Fruit fly (Drosophila melanogaster) whole organism, embryonic: Measurements from ENCODE around the gene bsk.

Experiments
- ATbp ChIP-seq: fragments of 200-800 bp; sonication (Bioruptor generic); optimal IDR thresholded peaks from 2 replicates; lab custom pipeline; 2017; ENCODE audit warnings: missing biosample characterization, mild to moderate bottlenecking, missing genetic modification characterization, missing genetic modification reagents
- Asciz ChIP-seq: fragments of 200-800 bp; sonication (Bioruptor generic); optimal IDR thresholded peaks from 2 replicates; lab custom pipeline; 2017; ENCODE audit warnings: missing biosample characterization, mild to moderate bottlenecking, missing genetic modification characterization, missing genetic modification reagents
- B-H2 ChIP-seq: fragments of 200-800 bp; sonication (Bioruptor generic); optimal IDR thresholded peaks from 2 replicates; lab custom pipeline; 2018; ENCODE audit warnings: missing biosample characterization, mild to moderate bottlenecking, missing genetic modification characterization
- CG11560 ChIP-seq: fragments of 200-800 bp; sonication (Bioruptor generic); IDR thresholded peaks from 3 replicates; pipeline ENCODE4 v1.3.6; 2022; ENCODE audit warnings: missing biosample characterization, missing genetic modification characterization
- CG12659 ChIP-seq: fragments of 200-800 bp; sonication (Bioruptor generic); optimal IDR thresholded peaks from 3 replicates; lab custom pipeline; 2017; ENCODE audit warnings: mild to moderate bottlenecking, missing biosample characterization, missing genetic modification reagents, missing genetic modification characterization
- CG17385 ChIP-seq: fragments of 200-800 bp; sonication (Bioruptor generic); optimal IDR thresholded peaks from 3 replicates; lab custom pipeline; 2018; ENCODE audit warnings: missing biosample characterization, mild to moderate bottlenecking, missing genetic modification characterization
- CG18599 ChIP-seq: fragments of 200-800 bp; sonication (Bioruptor generic); optimal IDR thresholded peaks from 3 replicates; lab custom pipeline; 2017; ENCODE audit warnings: missing biosample characterization, missing genetic modification characterization, mild to moderate bottlenecking, moderate library complexity, missing genetic modification reagents
- CG30020 ChIP-seq: fragments of 200-800 bp; optimal IDR thresholded peaks from 2 replicates; lab custom pipeline; 2019; ENCODE audit warnings: missing biosample characterization, mild to moderate bottlenecking, missing genetic modification characterization, moderate library complexity
- CG3281 ChIP-seq: fragments of 200-800 bp; sonication (Bioruptor generic); optimal IDR thresholded peaks from 3 replicates; lab custom pipeline; 2017; ENCODE audit warnings: missing biosample characterization, mild to moderate bottlenecking, missing genetic modification characterization
- CG4424 ChIP-seq: fragments of 200-800 bp; sonication (Bioruptor generic); optimal IDR thresholded peaks from 3 replicates; lab custom pipeline; 2016; ENCODE audit warnings: missing biosample characterization, missing genetic modification characterization
- CG5953 ChIP-seq: fragments of 200-800 bp; sonication (Bioruptor generic); IDR thresholded peaks from 2 replicates; pipeline ENCODE4 v1.3.6; 2022; ENCODE audit warnings: missing biosample characterization, missing genetic modification characterization
- CG6254 ChIP-seq: fragments of 200-800 bp; sonication (Bioruptor generic); optimal IDR thresholded peaks from 3 replicates; lab custom pipeline; 2017; ENCODE audit warnings: mild to moderate bottlenecking, missing biosample characterization, missing genetic modification reagents, missing genetic modification characterization
- CG7839 ChIP-seq: fragments of 200-800 bp; sonication (Bioruptor generic); optimal IDR thresholded peaks from 3 replicates; lab custom pipeline; 2018; ENCODE audit warnings: missing biosample characterization, mild to moderate bottlenecking, missing genetic modification characterization, moderate library complexity
- CG8478 ChIP-seq: fragments of >200 bp; optimal IDR thresholded peaks from 2 replicates; lab custom pipeline; 2018
- CG9437 ChIP-seq: fragments of 200-800 bp; sonication (Bioruptor generic); optimal IDR thresholded peaks from 2 replicates; lab custom pipeline; 2018; ENCODE audit warnings: missing biosample characterization, mild to moderate bottlenecking, missing genetic modification characterization
- Chrac-16 ChIP-seq: fragments of 200-800 bp; sonication (Bioruptor generic); optimal IDR thresholded peaks from 3 replicates; lab custom pipeline; 2016; ENCODE audit warnings: missing biosample characterization, missing genetic modification characterization
- CoRest ChIP-seq: fragments of 200-800 bp; sonication (Bioruptor generic); optimal IDR thresholded peaks from 3 replicates; lab custom pipeline; 2018; ENCODE audit warnings: missing biosample characterization, mild to moderate bottlenecking, missing genetic modification characterization, moderate library complexity
- Doc2 ChIP-seq: fragments of 200-800 bp; sonication (Bioruptor generic); IDR thresholded peaks from 2 replicates; pipeline ENCODE4 v1.3.6; 2022; ENCODE audit warnings: missing biosample characterization, missing genetic modification characterization
- E2f1 ChIP-seq: fragments of 200-800 bp; sonication (Bioruptor generic); IDR thresholded peaks from 2 replicates; pipeline ENCODE4 v1.3.6; 2022; ENCODE audit warnings: missing biosample characterization, missing genetic modification characterization
- Gsc ChIP-seq: fragments of 200-800 bp; sonication (Bioruptor generic); IDR thresholded peaks from 2 replicates; pipeline ENCODE4 v1.3.6; 2022; ENCODE audit warnings: missing biosample characterization, missing genetic modification characterization
- HmgD ChIP-seq: fragments of 200-800 bp; sonication (Bioruptor generic); optimal IDR thresholded peaks from 3 replicates; lab custom pipeline; 2016; ENCODE audit warnings: missing biosample characterization, missing genetic modification characterization
- Hr39 ChIP-seq: fragments of >200 bp; optimal IDR thresholded peaks from 2 replicates; lab custom pipeline; 2017
- Mrtf ChIP-seq: fragments of 200-800 bp; sonication (Bioruptor generic); IDR thresholded peaks from 3 replicates; pipeline ENCODE4 v1.3.6; 2022; ENCODE audit warnings: missing biosample characterization, missing genetic modification characterization
- Oaz ChIP-seq: fragments of 200-800 bp; sonication (Bioruptor generic); IDR thresholded peaks from 2 replicates; pipeline ENCODE4 v1.3.6; 2022; ENCODE audit warnings: missing biosample characterization, missing genetic modification characterization
- Opbp ChIP-seq: fragments of 200-800 bp; sonication (Bioruptor generic); IDR thresholded peaks from 3 replicates; pipeline ENCODE4 v1.3.6; 2022; ENCODE audit warnings: missing biosample characterization, missing genetic modification characterization; ENCODE audit not compliant: partially characterized antibody
- Sox102F ChIP-seq: fragments of 200-800 bp; sonication (Bioruptor generic); optimal IDR thresholded peaks from 2 replicates; lab custom pipeline; 2018; ENCODE audit warnings: missing biosample characterization, mild to moderate bottlenecking, missing genetic modification characterization, moderate library complexity
- TFAM ChIP-seq: fragments of 200-800 bp; sonication (Bioruptor generic); optimal IDR thresholded peaks from 2 replicates; lab custom pipeline; 2017; ENCODE audit warnings: missing biosample characterization, missing genetic modification characterization, inconsistent platforms
- Vsx1 ChIP-seq: fragments of 200-800 bp; sonication (Bioruptor generic); optimal IDR thresholded peaks from 2 replicates; lab custom pipeline; 2017; ENCODE audit warnings: missing biosample characterization, mild to moderate bottlenecking, missing genetic modification characterization, missing genetic modification reagents
- chif ChIP-seq, 2 experiments: fragments of 200-800 bp; sonication (Bioruptor generic); optimal IDR thresholded peaks; 3 replicates each; lab custom pipeline; 2016; ENCODE audit warnings: missing biosample characterization in 2 of 2, missing genetic modification characterization in 2 of 2
- chm ChIP-seq: fragments of 200-800 bp; sonication (Bioruptor generic); IDR thresholded peaks from 2 replicates; pipeline ENCODE4 v1.3.6; 2022; ENCODE audit warnings: missing biosample characterization, missing genetic modification characterization
- croc ChIP-seq: fragments of 200-800 bp; sonication (Bioruptor generic); conservative IDR thresholded peaks from 3 replicates; pipeline ENCODE4 v1.3.6; 2022; ENCODE audit warnings: missing biosample characterization, missing genetic modification characterization
- dati ChIP-seq: fragments of 200-800 bp; sonication (Bioruptor generic); IDR thresholded peaks from 2 replicates; pipeline ENCODE4 v1.3.6; 2022; ENCODE audit warnings: missing biosample characterization, missing genetic modification characterization
- exex ChIP-seq: fragments of 200-800 bp; sonication (Bioruptor generic); optimal IDR thresholded peaks from 4 replicates; lab custom pipeline; 2018; ENCODE audit warnings: missing biosample characterization, mild to moderate bottlenecking, missing genetic modification characterization, moderate library complexity
- fd102C ChIP-seq: fragments of 200-800 bp; sonication (Bioruptor generic); optimal IDR thresholded peaks from 2 replicates; lab custom pipeline; 2018; ENCODE audit warnings: missing biosample characterization, mild to moderate bottlenecking, missing genetic modification characterization, moderate library complexity
- fd64A ChIP-seq: fragments of 200-800 bp; sonication (Bioruptor generic); optimal IDR thresholded peaks from 3 replicates; lab custom pipeline; 2018; ENCODE audit warnings: missing biosample characterization, mild to moderate bottlenecking, missing genetic modification characterization
- ftz-f1 ChIP-seq: fragments of 200-800 bp; sonication (Bioruptor generic); optimal IDR thresholded peaks from 2 replicates; lab custom pipeline; 2016; ENCODE audit warnings: missing biosample characterization, missing genetic modification characterization
- gcm2 ChIP-seq: fragments of 200-800 bp; sonication (Bioruptor generic); optimal IDR thresholded peaks from 2 replicates; lab custom pipeline; 2016; ENCODE audit warnings: missing biosample characterization, missing genetic modification characterization
- gem ChIP-seq: fragments of 200-800 bp; sonication (Bioruptor generic); optimal IDR thresholded peaks from 2 replicates; lab custom pipeline; 2019; ENCODE audit warnings: missing biosample characterization, mild to moderate bottlenecking, missing genetic modification characterization, moderate library complexity
- gro ChIP-seq: fragments of 200-800 bp; sonication (Bioruptor generic); optimal IDR thresholded peaks from 2 replicates; lab custom pipeline; 2016; ENCODE audit warnings: missing biosample characterization, missing genetic modification characterization
- gsb-n ChIP-seq: fragments of 200-800 bp; sonication (Bioruptor generic); optimal IDR thresholded peaks from 3 replicates; lab custom pipeline; 2018; ENCODE audit warnings: missing biosample characterization, mild to moderate bottlenecking, missing genetic modification characterization
- kay ChIP-seq: fragments of 200-800 bp; sonication (Bioruptor generic); optimal IDR thresholded peaks from 2 replicates; lab custom pipeline; 2016; ENCODE audit warnings: missing biosample characterization, missing genetic modification characterization
- maf-S ChIP-seq: fragments of 200-800 bp; sonication (Bioruptor generic); optimal IDR thresholded peaks from 2 replicates; lab custom pipeline; 2016; ENCODE audit warnings: missing biosample characterization, missing genetic modification characterization
- otp ChIP-seq: fragments of 200-800 bp; sonication (Bioruptor generic); IDR thresholded peaks from 3 replicates; pipeline ENCODE4, ENCODE4 v1.3.6; 2022; ENCODE audit warnings: missing biosample characterization, missing genetic modification characterization
- pfk ChIP-seq: fragments of 200-800 bp; sonication (Bioruptor generic); optimal IDR thresholded peaks from 2 replicates; lab custom pipeline; 2018; ENCODE audit warnings: missing biosample characterization, mild to moderate bottlenecking, missing genetic modification characterization, moderate library complexity
- phol ChIP-seq: fragments of 200-800 bp; sonication (Bioruptor generic); optimal IDR thresholded peaks from 3 replicates; lab custom pipeline; 2018; ENCODE audit warnings: missing biosample characterization, mild to moderate bottlenecking, missing genetic modification characterization, moderate library complexity
- pzg ChIP-seq: fragments of 200-800 bp; sonication (Bioruptor generic); optimal IDR thresholded peaks from 3 replicates; lab custom pipeline; 2018; ENCODE audit warnings: missing biosample characterization, mild to moderate bottlenecking, missing genetic modification characterization, moderate library complexity
- sc ChIP-seq, 3 experiments: fragments of >200 bp in 2 of 3; fragments of 200-800 bp in 1 of 3; sonication (Bioruptor generic) in 1 of 3; optimal IDR thresholded peaks; 2 replicates in 2 of 3; 3 replicates in 1 of 3; lab custom pipeline; 2017; ENCODE audit warnings: mild to moderate bottlenecking in 1 of 3, missing biosample characterization in 1 of 3, missing genetic modification characterization in 1 of 3, missing genetic modification reagents in 1 of 3
- sob ChIP-seq: fragments of 200-800 bp; sonication (Bioruptor generic); IDR thresholded peaks from 2 replicates; pipeline ENCODE4 v1.3.6; 2022; ENCODE audit warnings: missing biosample characterization, missing genetic modification characterization
- wek ChIP-seq: fragments of 200-800 bp; sonication (Bioruptor generic); optimal IDR thresholded peaks from 3 replicates; lab custom pipeline; 2018; ENCODE audit warnings: missing biosample characterization, mild to moderate bottlenecking, missing genetic modification characterization, moderate library complexity
- z ChIP-seq: fragments of 200-800 bp; sonication (Bioruptor generic); IDR thresholded peaks from 3 replicates; pipeline ENCODE4 v1.3.6; 2022; ENCODE audit warnings: missing biosample characterization, missing genetic modification characterization
- zen ChIP-seq: fragments of 200-800 bp; sonication (Bioruptor generic); optimal IDR thresholded peaks from 3 replicates; lab custom pipeline; 2018; ENCODE audit warnings: missing biosample characterization, mild to moderate bottlenecking, missing genetic modification characterization, moderate library complexity
- zen2 ChIP-seq: fragments of 200-800 bp; sonication (Bioruptor generic); IDR thresholded peaks from 3 replicates; pipeline ENCODE4 v1.3.6; 2022; ENCODE audit warnings: missing biosample characterization, missing genetic modification characterization; ENCODE audit not compliant: partially characterized antibody

Gene bsk

dm6 chr2L:10246785-10247190, 3.5 kb downstream of the bsk start, which contains the start of gene chico (continued):
- TF ChIP-seq croc (no peak), Gsc (GFP tag; lab: Robert Waterston, UW) (no peak), zen (tag; lab: Kevin White, UChicago) (no peak), gro (GFP tag; lab: Kevin White, UChicago) (peak; percentile 47), CG12659 (GFP tag; lab: Kevin White, UChicago) (peak; percentile 77), otp (no peak), zen2 (no peak; the same call in 2 of the 3 replicates), Asciz (GFP tag; lab: Kevin White, UChicago) (no peak), Oaz (GFP tag; lab: Robert Waterston, UW) (no peak), wek (GFP tag; lab: Kevin White, UChicago) (peak; percentile 4), Sox102F (GFP tag; lab: Kevin White, UChicago) (no peak), z (no peak), CG7839 (tag; lab: Kevin White, UChicago) (no peak), chm (no peak), E2f1 (GFP tag; lab: Robert Waterston, UW) (no peak), kay (GFP tag; lab: Kevin White, UChicago) (no peak), Chrac-16 (GFP tag; lab: Kevin White, UChicago) (no peak), dati (GFP tag; lab: Robert Waterston, UW) (no peak), chif (GFP tag; optimal IDR thresholded peaks at IDR 0.05; lab: Kevin White, UChicago) (no peak), CG30020 (peak; percentile 91), CG6254 (GFP tag; lab: Kevin White, UChicago) (no peak), CG17385 (GFP tag; lab: Kevin White, UChicago) (no peak), Hr39 (lab: Kevin White, UChicago) (no peak), maf-S (GFP tag; lab: Kevin White, UChicago) (no peak), gcm2 (no peak), gsb-n (tag; lab: Kevin White, UChicago) (no peak), Vsx1 (GFP tag; lab: Kevin White, UChicago) (no peak), gem (tag; lab: Kevin White, UChicago) (no peak), CG11560 (peak; percentile 99), Opbp (no peak; the same call in 1 of the 3 replicates), CG3281 (GFP tag; lab: Kevin White, UChicago) (no peak), CG8478 (lab: Kevin White, UChicago) (no peak), Mrtf (GFP tag; lab: Robert Waterston, UW) (no peak), CG18599 (GFP tag; lab: Kevin White, UChicago) (no peak), exex (tag; lab: Kevin White, UChicago) (no peak), fd64A (no peak), pfk (GFP tag; lab: Kevin White, UChicago) (peak; percentile 68), CoRest (no peak), TFAM (GFP tag; lab: Kevin White, UChicago) (no peak), ATbp (GFP tag; lab: Kevin White, UChicago) (no peak), CG4424 (GFP tag; lab: Kevin White, UChicago) (peak; percentile 29), fd102C (GFP tag; lab: Kevin White, UChicago) (no peak), sob (GFP tag; lab: Robert Waterston, UW) (no peak), CG9437 (no peak), ftz-f1 (GFP tag; lab: Kevin White, UChicago) (no peak), pzg (GFP tag; lab: Kevin White, UChicago) (peak; percentile 97), sc (optimal IDR thresholded peaks at IDR 0.05; lab: Kevin White, UChicago) (no peak), sc (GFP tag; optimal IDR thresholded peaks at IDR 0.05; lab: Kevin White, UChicago) (no peak), Doc2 (GFP tag; lab: Robert Waterston, UW) (no peak), CG5953 (GFP tag; lab: Robert Waterston, UW) (no peak), HmgD (GFP tag; lab: Kevin White, UChicago) (no peak), phol (tag; lab: Kevin White, UChicago) (peak; percentile 43), B-H2 (GFP tag; lab: Kevin White, UChicago) (no peak)
